Worm (Caenorhabditis elegans) whole organism, late embryonic: ENCODE measurements around the gene T01C3.2.

ENCODE experiments used
- T23F11.4 ChIP-seq: fragments of 200-800 bp; sonication (Bioruptor generic); optimal IDR thresholded peaks from 2 replicates; lab custom pipeline; 2018; ENCODE audit warnings: mild to moderate bottlenecking, missing genetic modification characterization, missing compliant biosample characterization
- ama-1 ChIP-seq: fragments of 150-350 bp; optimal IDR thresholded peaks from 2 replicates; lab custom pipeline; 2014
- ceh-31 ChIP-seq: sonication (generic microtip); optimal IDR thresholded peaks from 2 replicates; lab custom pipeline; 2016; ENCODE audit warnings: missing genetic modification characterization, missing compliant biosample characterization
- ceh-45 ChIP-seq: fragments of 200-800 bp; sonication (Bioruptor generic); IDR thresholded peaks from 2 replicates; pipeline ENCODE4 v1.3.6; 2022; ENCODE audit warnings: missing genetic modification reagents, missing genetic modification characterization, missing compliant biosample characterization
- fkh-10 ChIP-seq: fragments of 150-350 bp; optimal IDR thresholded peaks from 2 replicates; lab custom pipeline; 2014; ENCODE audit warnings: missing biosample characterization, missing genetic modification reagents, missing genetic modification characterization
- hlh-30 ChIP-seq: sonication (generic microtip); optimal IDR thresholded peaks from 2 replicates; lab custom pipeline; 2017; ENCODE audit warnings: antibody characterized with exemption, missing genetic modification characterization, missing compliant biosample characterization; ENCODE audit not compliant: insufficient read depth
- lim-6 ChIP-seq: sonication (generic microtip); optimal IDR thresholded peaks from 2 replicates; lab custom pipeline; 2016; ENCODE audit warnings: missing genetic modification characterization, missing compliant biosample characterization
- pag-3 ChIP-seq: sonication (generic microtip); optimal IDR thresholded peaks from 2 replicates; lab custom pipeline; 2016; ENCODE audit warnings: missing compliant biosample characterization, missing genetic modification characterization, borderline replicate concordance
- pat-9 ChIP-seq: fragments of 200-800 bp; sonication (Bioruptor generic); optimal IDR thresholded peaks from 2 replicates; lab custom pipeline; 2018; ENCODE audit warnings: mild to moderate bottlenecking, missing genetic modification characterization, moderate library complexity, missing compliant biosample characterization
- ref-2 ChIP-seq: sonication (generic microtip); optimal IDR thresholded peaks from 2 replicates; lab custom pipeline; 2016; ENCODE audit warnings: missing genetic modification characterization, missing compliant biosample characterization
- unc-3 ChIP-seq, 2 experiments: fragments of 200-800 bp in 1 of 2; sonication (Bioruptor generic) in 1 of 2; sonication (generic microtip) in 1 of 2; conservative IDR thresholded peaks in 1 of 2; optimal IDR thresholded peaks in 1 of 2; 2 replicates each; pipeline versions ENCODE4 v1.3.6 to Lab custom; 2016 to 2022; ENCODE audit warnings: missing compliant biosample characterization in 2 of 2, missing genetic modification characterization in 2 of 2, missing genetic modification reagents in 1 of 2

- no peak for TF ChIP-seq unc-3 (GFP tag; conservative IDR thresholded peaks at IDR 0.05; lab: Robert Waterston, UW)
- no peak for TF ChIP-seq unc-3 (tag; optimal IDR thresholded peaks at IDR 0.05; lab: Kevin White, UChicago)
- no peak for TF ChIP-seq ama-1
- TF ChIP-seq hlh-30 (tag; lab: Kevin White, UChicago): no peak
- no peak for TF ChIP-seq ref-2 (tag; lab: Kevin White, UChicago)
- no peak for TF ChIP-seq pag-3
- TF ChIP-seq fkh-10 (GFP tag; lab: Kevin White, UChicago): no peak
- TF ChIP-seq pat-9 (tag; lab: Kevin White, UChicago): no peak
- TF ChIP-seq lim-6 (tag; lab: Kevin White, UChicago): no peak
- no peak for TF ChIP-seq ceh-31 (tag; lab: Kevin White, UChicago)
- no peak for TF ChIP-seq T23F11.4
- TF ChIP-seq ceh-45: no peak
Observed at ce11 chrV:14954633-14955032, 36.3 kb upstream of the T01C3.2 start, which contains the start of gene C30G7.5.
